Fruit fly (Drosophila melanogaster) S2 (cell line): ENCODE measurements around the gene CG6729.

Experiments used
- CG8478 ChIP-seq: fragments of >200 bp; optimal IDR thresholded peaks from 2 replicates; lab custom pipeline; 2018
- CTCF ChIP-seq, 2 experiments: fragments of >200 bp; optimal IDR thresholded peaks; 2 replicates each; lab custom pipeline; 2018

dm6 chr2L:10729955-10730354, 13.8 kb downstream of the CG6729 start, which contains the start of gene CG17118:
- no peak for TF ChIP-seq CTCF (optimal IDR thresholded peaks at IDR 0.05; lab: Kevin White, UChicago)
- TF ChIP-seq CG8478, result no peak
